Fruit fly (Drosophila melanogaster) whole organism, embryonic: ENCODE data around the gene Mettl2.

ENCODE experiments used
- Bdp1 ChIP-seq: fragments of 200-800 bp; sonication (Bioruptor generic); optimal IDR thresholded peaks from 3 replicates; lab custom pipeline; 2016; ENCODE audit warnings: missing biosample characterization, missing genetic modification characterization
- CG10267 ChIP-seq: fragments of 200-800 bp; sonication (Bioruptor generic); optimal IDR thresholded peaks from 2 replicates; lab custom pipeline; 2018; ENCODE audit warnings: missing biosample characterization, mild to moderate bottlenecking, missing genetic modification characterization, moderate library complexity
- CG10366 ChIP-seq: fragments of 200-800 bp; sonication (Bioruptor generic); IDR thresholded peaks from 2 replicates; pipeline ENCODE4 v1.3.6; 2022; ENCODE audit warnings: missing biosample characterization, missing genetic modification characterization
- CG11696 ChIP-seq: fragments of 200-800 bp; sonication (Bioruptor generic); IDR thresholded peaks from 2 replicates; pipeline ENCODE4 v1.3.6; 2022; ENCODE audit warnings: missing biosample characterization, missing genetic modification characterization
- CG12155 ChIP-seq: fragments of 200-800 bp; sonication (Bioruptor generic); optimal IDR thresholded peaks from 3 replicates; lab custom pipeline; 2016; ENCODE audit warnings: missing biosample characterization, missing genetic modification characterization
- CG13424 ChIP-seq: fragments of 200-800 bp; sonication (Bioruptor generic); optimal IDR thresholded peaks from 2 replicates; lab custom pipeline; 2019; ENCODE audit warnings: missing biosample characterization, mild to moderate bottlenecking, missing genetic modification characterization, moderate library complexity
- CG15011 ChIP-seq: fragments of 200-800 bp; sonication (Bioruptor generic); optimal IDR thresholded peaks from 3 replicates; lab custom pipeline; 2018; ENCODE audit warnings: missing biosample characterization, mild to moderate bottlenecking, missing genetic modification characterization
- CG3163 ChIP-seq: fragments of 200-800 bp; sonication (Bioruptor generic); optimal IDR thresholded peaks from 3 replicates; lab custom pipeline; 2016; ENCODE audit warnings: missing biosample characterization, missing genetic modification characterization
- CG34224 ChIP-seq: fragments of 200-800 bp; sonication (Bioruptor generic); IDR thresholded peaks from 3 replicates; pipeline ENCODE4 v1.3.6; 2022; ENCODE audit warnings: missing biosample characterization, missing genetic modification characterization; ENCODE audit not compliant: partially characterized antibody
- CG4707 ChIP-seq: fragments of 200-800 bp; sonication (Bioruptor generic); optimal IDR thresholded peaks from 2 replicates; lab custom pipeline; 2018; ENCODE audit warnings: missing biosample characterization, mild to moderate bottlenecking, missing genetic modification characterization, moderate library complexity
- CG6254 ChIP-seq: fragments of 200-800 bp; sonication (Bioruptor generic); optimal IDR thresholded peaks from 3 replicates; lab custom pipeline; 2017; ENCODE audit warnings: mild to moderate bottlenecking, missing biosample characterization, missing genetic modification reagents, missing genetic modification characterization
- CG6791 ChIP-seq: fragments of 200-800 bp; sonication (Bioruptor generic); IDR thresholded peaks from 3 replicates; pipeline ENCODE4 v1.3.6; 2022; ENCODE audit warnings: missing biosample characterization, missing genetic modification characterization; ENCODE audit not compliant: partially characterized antibody
- CG6813 ChIP-seq: fragments of 200-800 bp; sonication (Bioruptor generic); optimal IDR thresholded peaks from 2 replicates; lab custom pipeline; 2017; ENCODE audit warnings: missing biosample characterization, missing genetic modification characterization, mild to moderate bottlenecking, moderate library complexity, missing genetic modification reagents
- CG7786 ChIP-seq: fragments of 200-800 bp; sonication (Bioruptor generic); optimal IDR thresholded peaks from 2 replicates; lab custom pipeline; 2016; ENCODE audit warnings: missing biosample characterization, missing genetic modification characterization
- CkIIα-i1 ChIP-seq: fragments of 200-800 bp; sonication (Bioruptor generic); IDR thresholded peaks from 2 replicates; pipeline ENCODE4 v1.3.6; 2022; ENCODE audit warnings: missing biosample characterization, missing genetic modification characterization
- Dek ChIP-seq: fragments of 200-800 bp; sonication (Bioruptor generic); optimal IDR thresholded peaks from 3 replicates; lab custom pipeline; 2019; ENCODE audit warnings: missing biosample characterization, mild to moderate bottlenecking, missing genetic modification characterization, moderate library complexity
- Drgx ChIP-seq: fragments of 200-800 bp; sonication (Bioruptor generic); IDR thresholded peaks from 2 replicates; pipeline ENCODE4 v1.3.6; 2022; ENCODE audit warnings: missing biosample characterization, missing genetic modification characterization
- E2f1 ChIP-seq: fragments of 200-800 bp; sonication (Bioruptor generic); IDR thresholded peaks from 2 replicates; pipeline ENCODE4 v1.3.6; 2022; ENCODE audit warnings: missing biosample characterization, missing genetic modification characterization
- Fer2 ChIP-seq: fragments of 200-800 bp; sonication (Bioruptor generic); optimal IDR thresholded peaks from 2 replicates; lab custom pipeline; 2018; ENCODE audit warnings: missing biosample characterization, mild to moderate bottlenecking, missing genetic modification characterization, moderate library complexity
- Kr ChIP-seq: fragments of 200-800 bp; sonication (Bioruptor generic); optimal IDR thresholded peaks from 2 replicates; lab custom pipeline; 2017; ENCODE audit warnings: missing biosample characterization, mild to moderate bottlenecking, missing genetic modification characterization
- Lim3 ChIP-seq: fragments of 200-800 bp; sonication (Bioruptor generic); IDR thresholded peaks from 2 replicates; pipeline ENCODE4 v1.3.6; 2022; ENCODE audit warnings: missing biosample characterization, missing genetic modification characterization
- Lpt ChIP-seq: fragments of >200 bp; optimal IDR thresholded peaks from 2 replicates; lab custom pipeline; 2018; ENCODE audit warnings: missing biosample characterization, missing genetic modification characterization
- NC2α ChIP-seq: fragments of 200-800 bp; sonication (Bioruptor generic); optimal IDR thresholded peaks from 2 replicates; lab custom pipeline; 2016; ENCODE audit warnings: missing biosample characterization, missing genetic modification characterization
- NK7.1 ChIP-seq: fragments of 200-800 bp; sonication (Bioruptor generic); optimal IDR thresholded peaks from 3 replicates; lab custom pipeline; 2016; ENCODE audit warnings: missing biosample characterization, missing genetic modification characterization
- Poxn ChIP-seq: fragments of 200-800 bp; sonication (Bioruptor generic); IDR thresholded peaks from 2 replicates; pipeline ENCODE4 v1.3.6; 2022; ENCODE audit warnings: missing biosample characterization, missing genetic modification characterization
- Ptx1 ChIP-seq: fragments of 200-800 bp; sonication (Bioruptor generic); IDR thresholded peaks from 2 replicates; pipeline ENCODE4 v1.3.6; 2022; ENCODE audit warnings: missing biosample characterization, missing genetic modification characterization
- Sin3A ChIP-seq: fragments of >200 bp; optimal IDR thresholded peaks from 2 replicates; lab custom pipeline; 2018
- Sox100B ChIP-seq: fragments of 200-800 bp; sonication (Bioruptor generic); optimal IDR thresholded peaks from 3 replicates; lab custom pipeline; 2018; ENCODE audit warnings: missing biosample characterization, mild to moderate bottlenecking, missing genetic modification characterization
- Taf1 ChIP-seq: fragments of 200-800 bp; sonication (Bioruptor generic); IDR thresholded peaks from 2 replicates; pipeline ENCODE4 v1.3.6; 2022; ENCODE audit warnings: missing biosample characterization, missing genetic modification characterization
- Usf ChIP-seq: fragments of 200-800 bp; sonication (Bioruptor generic); optimal IDR thresholded peaks from 2 replicates; lab custom pipeline; 2017; ENCODE audit warnings: missing genotype, missing biosample characterization, missing genetic modification characterization
- YL-1 ChIP-seq: fragments of 200-800 bp; sonication (Bioruptor generic); optimal IDR thresholded peaks from 3 replicates; lab custom pipeline; 2017; ENCODE audit warnings: missing biosample characterization, mild to moderate bottlenecking, missing genetic modification characterization
- ase ChIP-seq: fragments of 200-800 bp; sonication (Bioruptor generic); IDR thresholded peaks from 3 replicates; pipeline ENCODE4 v1.3.6; 2022; ENCODE audit warnings: missing biosample characterization, missing genetic modification characterization
- az2 ChIP-seq: fragments of 200-800 bp; sonication (Bioruptor generic); optimal IDR thresholded peaks from 3 replicates; lab custom pipeline; 2016; ENCODE audit warnings: missing biosample characterization, missing genetic modification characterization
- br ChIP-seq: fragments of >200 bp; optimal IDR thresholded peaks from 2 replicates; lab custom pipeline; 2017
- chm ChIP-seq: fragments of 200-800 bp; sonication (Bioruptor generic); IDR thresholded peaks from 2 replicates; pipeline ENCODE4 v1.3.6; 2022; ENCODE audit warnings: missing biosample characterization, missing genetic modification characterization
- dpn ChIP-seq, 2 experiments: fragments of 200-800 bp; sonication (Bioruptor generic); optimal IDR thresholded peaks; 3 replicates each; lab custom pipeline; 2016; ENCODE audit warnings: missing biosample characterization in 2 of 2, missing genetic modification characterization in 2 of 2
- esg ChIP-seq: fragments of 200-800 bp; sonication (Bioruptor generic); conservative IDR thresholded peaks from 2 replicates; pipeline ENCODE4 v1.3.6; 2022; ENCODE audit warnings: missing biosample characterization, missing genetic modification characterization
- eyg ChIP-seq: fragments of 200-800 bp; sonication (Bioruptor generic); optimal IDR thresholded peaks from 3 replicates; lab custom pipeline; 2016; ENCODE audit warnings: missing biosample characterization, missing genetic modification characterization
- gcm ChIP-seq: fragments of 200-800 bp; sonication (Bioruptor generic); optimal IDR thresholded peaks from 2 replicates; lab custom pipeline; 2019; ENCODE audit warnings: missing biosample characterization, mild to moderate bottlenecking, missing genetic modification characterization, moderate library complexity
- ham ChIP-seq: fragments of 200-800 bp; sonication (Bioruptor generic); IDR thresholded peaks from 2 replicates; pipeline ENCODE4 v1.3.6; 2022; ENCODE audit warnings: missing biosample characterization, missing genetic modification characterization
- hbn ChIP-seq: fragments of 200-800 bp; sonication (Bioruptor generic); IDR thresholded peaks from 2 replicates; pipeline ENCODE4 v1.3.6; 2022; ENCODE audit warnings: missing biosample characterization, missing genetic modification characterization; ENCODE audit not compliant: partially characterized antibody
- her ChIP-seq: fragments of 200-800 bp; sonication (Bioruptor generic); optimal IDR thresholded peaks from 2 replicates; lab custom pipeline; 2016; ENCODE audit warnings: missing biosample characterization, missing genetic modification characterization
- lilli ChIP-seq: fragments of 200-800 bp; sonication (Bioruptor generic); optimal IDR thresholded peaks from 3 replicates; lab custom pipeline; 2016; ENCODE audit warnings: missing biosample characterization, missing genetic modification characterization
- odd ChIP-seq: fragments of 200-800 bp; sonication (Bioruptor generic); optimal IDR thresholded peaks from 2 replicates; lab custom pipeline; 2017; ENCODE audit warnings: missing biosample characterization, mild to moderate bottlenecking, missing genetic modification characterization
- otp ChIP-seq: fragments of 200-800 bp; sonication (Bioruptor generic); IDR thresholded peaks from 3 replicates; pipeline ENCODE4, ENCODE4 v1.3.6; 2022; ENCODE audit warnings: missing biosample characterization, missing genetic modification characterization
- peb ChIP-seq: fragments of 200-800 bp; sonication (Bioruptor generic); IDR thresholded peaks from 2 replicates; pipeline ENCODE4 v1.3.6; 2022; ENCODE audit warnings: missing biosample characterization, missing genetic modification characterization
- pfk ChIP-seq: fragments of 200-800 bp; sonication (Bioruptor generic); optimal IDR thresholded peaks from 2 replicates; lab custom pipeline; 2018; ENCODE audit warnings: missing biosample characterization, mild to moderate bottlenecking, missing genetic modification characterization, moderate library complexity
- salm ChIP-seq: fragments of 200-800 bp; sonication (Bioruptor generic); optimal IDR thresholded peaks from 2 replicates; lab custom pipeline; 2018; ENCODE audit warnings: missing biosample characterization, mild to moderate bottlenecking, missing genetic modification characterization
- schlank ChIP-seq: fragments of 200-800 bp; sonication (Bioruptor generic); optimal IDR thresholded peaks from 2 replicates; lab custom pipeline; 2018; ENCODE audit warnings: missing biosample characterization, mild to moderate bottlenecking, missing genetic modification characterization
- sr ChIP-seq: fragments of 200-800 bp; sonication (Bioruptor generic); IDR thresholded peaks from 3 replicates; pipeline ENCODE4 v1.3.6; 2022; ENCODE audit warnings: missing biosample characterization, missing genetic modification characterization
- wek ChIP-seq: fragments of 200-800 bp; sonication (Bioruptor generic); optimal IDR thresholded peaks from 3 replicates; lab custom pipeline; 2018; ENCODE audit warnings: missing biosample characterization, mild to moderate bottlenecking, missing genetic modification characterization, moderate library complexity

The Mettl2 gene

dm6 chr3L:1644920-1645567 is 6.0 kb upstream of the Mettl2 start, which contains the start of the genes alphaCOP and CG13919 (continued):
- TF ChIP-seq Ptx1: peak; percentile 99
- peak; percentile 92 for TF ChIP-seq Taf1 (GFP tag; lab: Robert Waterston, UW)
- peak; percentile 87 for TF ChIP-seq peb (GFP tag; lab: Robert Waterston, UW)
- TF ChIP-seq CG7786: peak; percentile 87
- peak; percentile 60 for TF ChIP-seq CG3163 (GFP tag; lab: Kevin White, UChicago)
- no peak for TF ChIP-seq CG6791 (GFP tag; lab: Robert Waterston, UW)
- TF ChIP-seq otp (GFP tag; lab: Robert Waterston, UW): peak; percentile 98
- TF ChIP-seq CG10366 (GFP tag; lab: Robert Waterston, UW): peak; percentile 98
- peak; percentile 75 for TF ChIP-seq NC2α
- TF ChIP-seq gcm (GFP tag; lab: Kevin White, UChicago): peak; percentile 96
- TF ChIP-seq YL-1 (GFP tag; lab: Kevin White, UChicago): peak; percentile 98
- TF ChIP-seq lilli (GFP tag; lab: Kevin White, UChicago): peak; percentile 98
- TF ChIP-seq hbn (GFP tag; lab: Robert Waterston, UW): 0 out of 2 replicates have a peak, but pooled peaks have one; percentile 18
- peak; percentile 88 for TF ChIP-seq CG11696 (GFP tag; lab: Robert Waterston, UW)
- TF ChIP-seq esg: peak; percentile 98
- TF ChIP-seq CG13424 (tag; lab: Kevin White, UChicago): peak; percentile 97
- TF ChIP-seq CG6254 (GFP tag; lab: Kevin White, UChicago): peak; percentile 88
- TF ChIP-seq Usf: peak; percentile 89
- TF ChIP-seq CkIIα-i1: peak; percentile 78
- peak; percentile 88 for TF ChIP-seq Bdp1 (GFP tag; lab: Kevin White, UChicago)
- TF ChIP-seq odd: peak; percentile 90
- peak; percentile 92 for TF ChIP-seq ham (GFP tag; lab: Robert Waterston, UW)
- TF ChIP-seq E2f1 (GFP tag; lab: Robert Waterston, UW): peak; percentile 96
- TF ChIP-seq Sin3A (lab: Kevin White, UChicago): peak; percentile 9
- peak; percentile 92 for TF ChIP-seq salm (tag; lab: Kevin White, UChicago)
- TF ChIP-seq Lpt (GFP tag; lab: Kevin White, UChicago): no peak
- peak; percentile 100 for TF ChIP-seq CG10267
- TF ChIP-seq Lim3 (GFP tag; lab: Robert Waterston, UW): peak; percentile 92
- peak; percentile 56; the same call in 2 of the 3 replicates for TF ChIP-seq sr
- TF ChIP-seq CG6813 (GFP tag; lab: Kevin White, UChicago): peak; percentile 75
- TF ChIP-seq br (lab: Kevin White, UChicago): no peak
- TF ChIP-seq CG34224: 0 out of 3 replicates have a peak, but pooled peaks have one; percentile 38
- TF ChIP-seq CG15011: no peak
- peak; percentile 96 for TF ChIP-seq Drgx
- TF ChIP-seq eyg (GFP tag; lab: Kevin White, UChicago): peak; percentile 83
- TF ChIP-seq wek (GFP tag; lab: Kevin White, UChicago): peak; percentile 70
- TF ChIP-seq Dek (tag; lab: Kevin White, UChicago): peak; percentile 96
- TF ChIP-seq Fer2 (tag; lab: Kevin White, UChicago): peak; percentile 89
- TF ChIP-seq CG4707 (GFP tag; lab: Kevin White, UChicago): peak; percentile 92
- TF ChIP-seq schlank (tag; lab: Kevin White, UChicago): peak; percentile 88
- TF ChIP-seq dpn (GFP tag; optimal IDR thresholded peaks at IDR 0.05; lab: Kevin White, UChicago): peak; percentile 95 to 98
- peak; percentile 92 for TF ChIP-seq Poxn (GFP tag; lab: Robert Waterston, UW)
- peak; percentile 69 for TF ChIP-seq her (GFP tag; lab: Kevin White, UChicago)
- peak; percentile 32 for TF ChIP-seq pfk (GFP tag; lab: Kevin White, UChicago)
- peak; percentile 96 for TF ChIP-seq CG12155 (GFP tag; lab: Kevin White, UChicago)
- TF ChIP-seq NK7.1: peak; percentile 91
- peak; percentile 98 for TF ChIP-seq chm
- TF ChIP-seq Kr (GFP tag; lab: Kevin White, UChicago): no peak
- TF ChIP-seq ase (GFP tag; lab: Robert Waterston, UW): peak; percentile 95
- no peak for TF ChIP-seq Sox100B (GFP tag; lab: Kevin White, UChicago)
- TF ChIP-seq az2 (GFP tag; lab: Kevin White, UChicago): peak; percentile 98
